Fruit fly (Drosophila melanogaster): ENCODE data around the gene spict.

The spict gene

DNA sequence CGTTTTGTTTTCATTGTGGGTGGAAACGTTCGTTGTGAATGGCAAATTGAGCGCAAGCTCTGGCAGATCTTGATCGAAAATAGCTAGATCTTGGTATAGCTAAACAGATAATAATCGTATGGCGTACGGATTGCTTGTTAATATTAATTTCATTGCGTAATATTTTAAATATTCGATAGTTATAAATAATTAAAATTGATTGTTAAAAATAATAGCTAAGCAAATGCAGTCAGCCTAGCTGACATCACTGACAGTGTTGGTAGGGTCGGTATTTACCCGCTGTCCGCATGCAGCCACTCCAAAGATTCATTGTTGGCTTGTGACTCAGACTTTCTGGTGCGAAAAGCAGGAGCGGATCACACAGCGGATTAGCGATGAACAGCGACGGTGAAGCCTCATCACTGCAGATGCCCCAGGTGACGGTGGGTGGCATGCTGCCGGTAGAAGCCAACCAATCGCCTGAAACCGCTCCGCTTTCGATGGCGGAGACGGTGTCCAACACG, at the start of gene spict, which contains the start of gene CG5776 (continued):
- TF ChIP-seq CG6765 (GFP tag; optimal IDR thresholded peaks at IDR 0.05) (no peak), Chrac-16 (GFP tag; optimal IDR thresholded peaks at IDR 0.05) (peak; percentile 58), CG6689 (GFP tag; IDR thresholded peaks at IDR 0.05) (peak; percentile 84), NFAT (GFP tag; IDR thresholded peaks at IDR 0.05) (peak; percentile 62; the same call in 1 of the 2 replicates), CG31365 (tag; optimal IDR thresholded peaks at IDR 0.05) (peak; percentile 12), NC2α (GFP tag; optimal IDR thresholded peaks at IDR 0.05) (no peak), CG7839 (tag; optimal IDR thresholded peaks at IDR 0.05) (peak; percentile 69), CG7372 (GFP tag; IDR thresholded peaks at IDR 0.05) (no peak), CG9437 (GFP tag; optimal IDR thresholded peaks at IDR 0.05) (peak; percentile 55), pan (optimal IDR thresholded peaks at IDR 0.05) (no peak), pan (GFP tag; optimal IDR thresholded peaks at IDR 0.05 in 1 of 2, IDR thresholded peaks at IDR 0.05 in 1 of 2) (peak in 1 of 2 experiments; percentile 81), Blimp-1 (GFP tag; optimal IDR thresholded peaks at IDR 0.05) (peak; percentile 59), Bdp1 (GFP tag; optimal IDR thresholded peaks at IDR 0.05) (no peak), btn (GFP tag; optimal IDR thresholded peaks at IDR 0.05) (no peak), jing (GFP tag; optimal IDR thresholded peaks at IDR 0.05) (peak; percentile 38), CTCF (GFP tag; optimal IDR thresholded peaks at IDR 0.05) (no peak), run (tag; optimal IDR thresholded peaks at IDR 0.05) (peak; percentile 19), toy (GFP tag; IDR thresholded peaks at IDR 0.05) (0 out of 2 replicates have a peak, but pooled peaks have one; percentile 5), tap (tag; optimal IDR thresholded peaks at IDR 0.05) (no peak), Poxn (GFP tag; IDR thresholded peaks at IDR 0.05) (peak; percentile 25; the same call in 1 of the 2 replicates), CG32532 (GFP tag; IDR thresholded peaks at IDR 0.05) (peak; percentile 84), ATbp (GFP tag; optimal IDR thresholded peaks at IDR 0.05) (peak; percentile 18), CG6254 (GFP tag; optimal IDR thresholded peaks at IDR 0.05) (peak; percentile 53), CG30431 (GFP tag; optimal IDR thresholded peaks at IDR 0.05) (peak; percentile 67), Fer2 (tag; optimal IDR thresholded peaks at IDR 0.05) (peak; percentile 37), Hand (GFP tag; optimal IDR thresholded peaks at IDR 0.05) (peak; percentile 66), peb (GFP tag; IDR thresholded peaks at IDR 0.05) (peak; percentile 44; the same call in 1 of the 2 replicates), CG2202 (tag; optimal IDR thresholded peaks at IDR 0.05) (peak; percentile 61), wdn (GFP tag; IDR thresholded peaks at IDR 0.05) (no peak; the same call in none of the 2 replicates), zfh1 (GFP tag; IDR thresholded peaks at IDR 0.05) (peak; percentile 80), kah (GFP tag; optimal IDR thresholded peaks at IDR 0.05) (peak; percentile 13), CG15269 (tag; optimal IDR thresholded peaks at IDR 0.05) (peak; percentile 75), mld (GFP tag; IDR thresholded peaks at IDR 0.05; ENCODE audit: partially characterized antibody) (no peak), gem (tag; optimal IDR thresholded peaks at IDR 0.05) (peak; percentile 90), CG6813 (GFP tag; optimal IDR thresholded peaks at IDR 0.05) (peak; percentile 12), HLH54F (GFP tag; optimal IDR thresholded peaks at IDR 0.05) (peak; percentile 67), Sin3A (optimal IDR thresholded peaks at IDR 0.05) (peak; percentile 87), kni (GFP tag; optimal IDR thresholded peaks at IDR 0.05) (peak; percentile 18), sqz (GFP tag; optimal IDR thresholded peaks at IDR 0.05) (no peak), Fer3 (tag; optimal IDR thresholded peaks at IDR 0.05) (peak; percentile 65), slou (GFP tag; optimal IDR thresholded peaks at IDR 0.05) (no peak), CrebB (tag; optimal IDR thresholded peaks at IDR 0.05) (peak; percentile 55), otp (GFP tag; IDR thresholded peaks at IDR 0.05) (0 out of 3 replicates have a peak, but pooled peaks have one; percentile 40), CG11085 (GFP tag; IDR thresholded peaks at IDR 0.05) (peak; percentile 51), chm (GFP tag; IDR thresholded peaks at IDR 0.05) (peak; percentile 7; the same call in 1 of the 2 replicates), CG4282 (GFP tag; optimal IDR thresholded peaks at IDR 0.05) (no peak), Lpt (GFP tag; optimal IDR thresholded peaks at IDR 0.05) (no peak), CG17802 (tag; optimal IDR thresholded peaks at IDR 0.05) (peak; percentile 19), CG2875 (GFP tag; optimal IDR thresholded peaks at IDR 0.05) (no peak), Dp (GFP tag; optimal IDR thresholded peaks at IDR 0.05) (peak; percentile 56), crol (GFP tag; IDR thresholded peaks at IDR 0.05) (no peak)
